Worm (Caenorhabditis elegans) whole organism, young adult: ENCODE data around the gene F58B3.6.
A peak's percentile ranks its signal among the peaks of the same experiment; 100 is the strongest.

Experiments used
- B0019.2 ChIP-seq: fragments of 200-800 bp; sonication (Bioruptor generic); conservative IDR thresholded peaks from 2 replicates; pipeline ENCODE4 v1.3.6; 2022; ENCODE audit warnings: missing genetic modification reagents, missing genetic modification characterization, missing compliant biosample characterization
- C17E4.6 ChIP-seq: fragments of 200-800 bp; sonication (Bioruptor generic); IDR thresholded peaks from 2 replicates; pipeline ENCODE4 v1.3.6; 2022; ENCODE audit warnings: missing genetic modification reagents, missing genetic modification characterization, missing compliant biosample characterization
- F22D6.2 ChIP-seq: sonication (generic microtip); optimal IDR thresholded peaks from 2 replicates; lab custom pipeline; 2016; ENCODE audit warnings: mild to moderate bottlenecking, missing genetic modification characterization, missing compliant biosample characterization
- F23B12.7 ChIP-seq: sonication (generic microtip); optimal IDR thresholded peaks from 2 replicates; lab custom pipeline; 2017; ENCODE audit warnings: missing genetic modification characterization, mild to moderate bottlenecking, missing compliant biosample characterization, antibody characterized with exemption, moderate library complexity; ENCODE audit not compliant: insufficient read depth
- F33H1.4 ChIP-seq: fragments of 200-800 bp; sonication (Bioruptor generic); IDR thresholded peaks from 2 replicates; pipeline ENCODE4 v1.3.6; 2022; ENCODE audit warnings: missing genetic modification reagents, missing genetic modification characterization, missing compliant biosample characterization
- F37B4.10 ChIP-seq: fragments of 200-800 bp; sonication (Bioruptor generic); IDR thresholded peaks from 2 replicates; pipeline ENCODE4 v1.3.6; 2022; ENCODE audit warnings: missing genetic modification characterization, missing compliant biosample characterization
- F49E8.2 ChIP-seq: sonication (generic microtip); optimal IDR thresholded peaks from 3 replicates; lab custom pipeline; 2017; ENCODE audit warnings: missing genetic modification characterization, mild to moderate bottlenecking, missing compliant biosample characterization, antibody characterized with exemption, moderate library complexity; ENCODE audit not compliant: insufficient read depth
- T07F8.4 ChIP-seq: sonication (generic microtip); optimal IDR thresholded peaks from 2 replicates; lab custom pipeline; 2016; ENCODE audit warnings: mild to moderate bottlenecking, missing genetic modification characterization, moderate library complexity, missing compliant biosample characterization
- T26A5.8 ChIP-seq: sonication (generic microtip); optimal IDR thresholded peaks from 2 replicates; lab custom pipeline; 2016; ENCODE audit warnings: missing genetic modification characterization, missing compliant biosample characterization
- Y53G8AR.9 ChIP-seq: fragments of 200-800 bp; sonication (Bioruptor generic); conservative IDR thresholded peaks from 2 replicates; pipeline ENCODE4 v1.3.6; 2022; ENCODE audit warnings: missing genetic modification reagents, missing genetic modification characterization, missing compliant biosample characterization
- Y56A3A.18 ChIP-seq: fragments of 200-800 bp; sonication (Bioruptor generic); IDR thresholded peaks from 2 replicates; pipeline ENCODE4 v1.3.6; 2022; ENCODE audit warnings: missing genetic modification reagents, missing genetic modification characterization, missing compliant biosample characterization
- Y79H2A.3 ChIP-seq: fragments of 200-800 bp; sonication (Bioruptor generic); conservative IDR thresholded peaks from 2 replicates; pipeline ENCODE4 v1.3.6; 2022; ENCODE audit warnings: missing genetic modification reagents, missing genetic modification characterization, missing compliant biosample characterization
- ZK185.1 ChIP-seq: sonication (generic microtip); optimal IDR thresholded peaks from 2 replicates; lab custom pipeline; 2016; ENCODE audit warnings: mild to moderate bottlenecking, missing genetic modification characterization, missing compliant biosample characterization; ENCODE audit not compliant: poor library complexity, severe bottlenecking
- aptf-2 ChIP-seq: fragments of 200-800 bp; sonication (Bioruptor generic); conservative IDR thresholded peaks from 2 replicates; pipeline ENCODE4 v1.3.6; 2022; ENCODE audit warnings: missing genetic modification reagents, missing genetic modification characterization, missing compliant biosample characterization
- attf-5 ChIP-seq: fragments of 200-800 bp; sonication (Bioruptor generic); optimal IDR thresholded peaks from 2 replicates; lab custom pipeline; 2018; ENCODE audit warnings: mild to moderate bottlenecking, missing genetic modification characterization, missing compliant biosample characterization
- bed-2 ChIP-seq: fragments of 200-800 bp; sonication (Bioruptor generic); IDR thresholded peaks from 2 replicates; pipeline ENCODE4 v1.3.6; 2022; ENCODE audit warnings: missing genetic modification reagents, missing genetic modification characterization, missing compliant biosample characterization
- cebp-1 ChIP-seq, 2 experiments: fragments of 200-800 bp in 1 of 2; sonication (Bioruptor generic) in 1 of 2; sonication (generic microtip) in 1 of 2; IDR thresholded peaks in 1 of 2; optimal IDR thresholded peaks in 1 of 2; 2 replicates each; pipeline versions ENCODE4 v1.3.6 to Lab custom; 2017 to 2022; ENCODE audit warnings: missing compliant biosample characterization in 2 of 2, missing genetic modification characterization in 2 of 2, mild to moderate bottlenecking in 1 of 2, missing genetic modification reagents in 1 of 2, moderate library complexity in 1 of 2
- ceh-100 ChIP-seq: fragments of 200-800 bp; sonication (Bioruptor generic); IDR thresholded peaks from 2 replicates; pipeline ENCODE4 v1.3.6; 2022; ENCODE audit warnings: missing genetic modification reagents, missing genetic modification characterization, missing compliant biosample characterization
- ceh-40 ChIP-seq: fragments of 200-800 bp; sonication (Bioruptor generic); IDR thresholded peaks from 2 replicates; pipeline ENCODE4 v1.3.6; 2022; ENCODE audit warnings: missing genetic modification characterization, missing compliant biosample characterization
- ceh-58 ChIP-seq: fragments of 200-800 bp; sonication (Bioruptor generic); IDR thresholded peaks from 2 replicates; pipeline ENCODE4 v1.3.6; 2022; ENCODE audit warnings: missing genetic modification characterization, missing compliant biosample characterization
- ceh-79 ChIP-seq: sonication (generic microtip); optimal IDR thresholded peaks from 2 replicates; lab custom pipeline; 2017; ENCODE audit warnings: mild to moderate bottlenecking, missing genetic modification characterization, missing compliant biosample characterization
- ceh-91 ChIP-seq: fragments of 200-800 bp; sonication (Bioruptor generic); IDR thresholded peaks from 2 replicates; pipeline ENCODE4 v1.3.6; 2022; ENCODE audit warnings: missing genetic modification reagents, missing genetic modification characterization, missing compliant biosample characterization
- dpff-1 ChIP-seq: sonication (generic microtip); optimal IDR thresholded peaks from 2 replicates; lab custom pipeline; 2017; ENCODE audit warnings: mild to moderate bottlenecking, missing genetic modification characterization, missing compliant biosample characterization
- egl-44 ChIP-seq: fragments of 200-800 bp; sonication (Bioruptor generic); IDR thresholded peaks from 2 replicates; pipeline ENCODE4 v1.3.6; 2022; ENCODE audit warnings: missing genetic modification reagents, missing genetic modification characterization, missing compliant biosample characterization
- egrh-3 ChIP-seq: fragments of 200-800 bp; sonication (Bioruptor generic); IDR thresholded peaks from 2 replicates; pipeline ENCODE4 v1.3.6; 2022; ENCODE audit warnings: missing genetic modification reagents, missing genetic modification characterization, missing compliant biosample characterization
- ets-4 ChIP-seq: fragments of 200-800 bp; sonication (Bioruptor generic); optimal IDR thresholded peaks from 2 replicates; lab custom pipeline; 2018; ENCODE audit warnings: mild to moderate bottlenecking, missing genetic modification characterization, missing compliant biosample characterization
- fkh-3 ChIP-seq: sonication (generic microtip); optimal IDR thresholded peaks from 2 replicates; lab custom pipeline; 2016; ENCODE audit warnings: mild to moderate bottlenecking, missing genetic modification characterization, missing compliant biosample characterization
- let-526 ChIP-seq: fragments of 200-800 bp; sonication (Bioruptor generic); IDR thresholded peaks from 2 replicates; pipeline ENCODE4 v1.3.6; 2022; ENCODE audit warnings: missing genetic modification reagents, missing genetic modification characterization, missing compliant biosample characterization
- let-607 ChIP-seq, 2 experiments: fragments of 200-800 bp in 1 of 2; sonication (Bioruptor generic) in 1 of 2; sonication (generic microtip) in 1 of 2; optimal IDR thresholded peaks; 2 replicates each; lab custom pipeline; 2016 to 2018; ENCODE audit warnings: mild to moderate bottlenecking in 2 of 2, missing compliant biosample characterization in 2 of 2, missing genetic modification characterization in 2 of 2, moderate library complexity in 2 of 2, missing genotype in 1 of 2
- lin-54 ChIP-seq: fragments of 200-800 bp; sonication (Bioruptor generic); optimal IDR thresholded peaks from 2 replicates; lab custom pipeline; 2018; ENCODE audit warnings: mild to moderate bottlenecking, missing genetic modification characterization, missing compliant biosample characterization
- madf-3 ChIP-seq: fragments of 200-800 bp; sonication (Bioruptor generic); IDR thresholded peaks from 2 replicates; pipeline ENCODE4 v1.3.6; 2022; ENCODE audit warnings: missing genetic modification reagents, missing genetic modification characterization, missing compliant biosample characterization
- madf-8 ChIP-seq: fragments of 200-800 bp; sonication (Bioruptor generic); conservative IDR thresholded peaks from 2 replicates; pipeline ENCODE4 v1.3.6; 2022; ENCODE audit warnings: missing genetic modification reagents, missing genetic modification characterization, missing compliant biosample characterization
- nfyb-1 ChIP-seq: fragments of 200-800 bp; sonication (Bioruptor generic); IDR thresholded peaks from 2 replicates; pipeline ENCODE4 v1.3.6; 2022; ENCODE audit warnings: missing genetic modification reagents, missing genetic modification characterization, missing compliant biosample characterization
- nhr-120 ChIP-seq: fragments of 200-800 bp; sonication (Bioruptor generic); IDR thresholded peaks from 2 replicates; pipeline ENCODE4 v1.3.6; 2022; ENCODE audit warnings: missing genetic modification characterization, missing compliant biosample characterization
- nhr-179 ChIP-seq: sonication (generic microtip); optimal IDR thresholded peaks from 2 replicates; lab custom pipeline; 2016; ENCODE audit warnings: mild to moderate bottlenecking, missing genetic modification characterization, missing compliant biosample characterization
- nhr-80 ChIP-seq: sonication (generic microtip); optimal IDR thresholded peaks from 2 replicates; lab custom pipeline; 2016; ENCODE audit warnings: missing genetic modification characterization, missing compliant biosample characterization
- sdz-38 ChIP-seq: sonication (generic microtip); optimal IDR thresholded peaks from 2 replicates; lab custom pipeline; 2016; ENCODE audit warnings: missing genotype, missing genetic modification characterization, missing compliant biosample characterization
- sptf-2 ChIP-seq: fragments of 200-800 bp; sonication (Bioruptor generic); optimal IDR thresholded peaks from 2 replicates; lab custom pipeline; 2018; ENCODE audit warnings: mild to moderate bottlenecking, missing genetic modification characterization, missing compliant biosample characterization
- tbp1 ChIP-seq: fragments of 200-800 bp; sonication (Bioruptor generic); optimal IDR thresholded peaks from 2 replicates; lab custom pipeline; 2018; ENCODE audit warnings: mild to moderate bottlenecking, missing genetic modification characterization, missing compliant biosample characterization
- tlf-1 ChIP-seq: fragments of 200-800 bp; sonication (Bioruptor generic); optimal IDR thresholded peaks from 2 replicates; lab custom pipeline; 2018; ENCODE audit warnings: mild to moderate bottlenecking, missing genetic modification characterization, missing compliant biosample characterization
- unc-130 ChIP-seq: sonication (generic microtip); optimal IDR thresholded peaks from 2 replicates; lab custom pipeline; 2016; ENCODE audit warnings: missing genetic modification reagents, missing genetic modification characterization, missing compliant biosample characterization
- ztf-6 ChIP-seq: fragments of 200-800 bp; sonication (Bioruptor generic); IDR thresholded peaks from 2 replicates; pipeline ENCODE4 v1.3.6; 2022; ENCODE audit warnings: missing genetic modification reagents, missing genetic modification characterization, missing compliant biosample characterization

The F58B3.6 gene

ce11 chrIV:11622336-11622735, 14.1 kb upstream of the F58B3.6 start:
- TF ChIP-seq unc-130 (GFP tag; lab: Kevin White, UChicago), result no peak

ce11 chrIV:11623060-11623459, 13.4 kb upstream of the F58B3.6 start, which contains the start of gene lys-4:
lys-4 (minus strand) TSS chrIV:11623174.
- no peak for TF ChIP-seq ceh-40
- no peak for TF ChIP-seq ceh-91
- TF ChIP-seq tlf-1 (GFP tag; lab: Kevin White, UChicago), result no peak
- no peak for TF ChIP-seq F37B4.10 (GFP tag; lab: Robert Waterston, UW)
- TF ChIP-seq tbp1, result no peak
- no peak for TF ChIP-seq ceh-58 (GFP tag; lab: Robert Waterston, UW)
- TF ChIP-seq Y56A3A.18, result no peak

- peak; percentile 66 for TF ChIP-seq nhr-80 (tag; lab: Kevin White, UChicago)
- no peak for TF ChIP-seq ceh-100 (GFP tag; lab: Robert Waterston, UW)
- TF ChIP-seq cebp-1 (GFP tag; IDR thresholded peaks at IDR 0.05; lab: Robert Waterston, UW), result no peak
- TF ChIP-seq cebp-1 (tag; optimal IDR thresholded peaks at IDR 0.05; lab: Kevin White, UChicago), result peak; percentile 14
- no peak for TF ChIP-seq C17E4.6 (GFP tag; lab: Robert Waterston, UW)
These were observed 12.6 kb upstream of the F58B3.6 start for ce11 chrIV:11623759-11624287.

ce11 chrIV:11625482-11625881, 11.0 kb upstream of the F58B3.6 start, which contains the start of gene lys-5:
lys-5 (minus strand) TSS chrIV:11625582.
- no peak for TF ChIP-seq fkh-3
- TF ChIP-seq sptf-2, result no peak
- no peak for TF ChIP-seq C17E4.6 (GFP tag; lab: Robert Waterston, UW)
- TF ChIP-seq F37B4.10 (GFP tag; lab: Robert Waterston, UW), result no peak
- TF ChIP-seq madf-8 (GFP tag; lab: Robert Waterston, UW), result no peak
- no peak for TF ChIP-seq F33H1.4 (GFP tag; lab: Robert Waterston, UW)
- no peak for TF ChIP-seq let-526
- no peak for TF ChIP-seq nfyb-1
- no peak for TF ChIP-seq egrh-3 (GFP tag; lab: Robert Waterston, UW)
- TF ChIP-seq dpff-1 (tag; lab: Kevin White, UChicago), result no peak
- TF ChIP-seq ZK185.1 (tag; lab: Kevin White, UChicago), result no peak
- TF ChIP-seq ceh-58 (GFP tag; lab: Robert Waterston, UW), result no peak
- TF ChIP-seq ceh-100 (GFP tag; lab: Robert Waterston, UW), result no peak
- no peak for TF ChIP-seq F49E8.2 (tag; lab: Kevin White, UChicago)
- no peak for TF ChIP-seq sdz-38 (tag; lab: Kevin White, UChicago)
- no peak for TF ChIP-seq nhr-80 (tag; lab: Kevin White, UChicago)

ce11 chrIV:11627847-11628246, 8.6 kb upstream of the F58B3.6 start, which contains the start of gene lys-6:
lys-6 (minus strand) TSS chrIV:11627947.
- no peak for TF ChIP-seq nhr-120 (GFP tag; lab: Robert Waterston, UW)
- no peak for TF ChIP-seq Y79H2A.3
- no peak for TF ChIP-seq madf-3 (GFP tag; lab: Robert Waterston, UW)
- no peak for TF ChIP-seq Y53G8AR.9 (GFP tag; lab: Robert Waterston, UW)
- TF ChIP-seq T07F8.4, result no peak
- TF ChIP-seq let-607 (tag; optimal IDR thresholded peaks at IDR 0.05; lab: Kevin White, UChicago), result no peak
- no peak for TF ChIP-seq let-526
- no peak for TF ChIP-seq bed-2 (GFP tag; lab: Robert Waterston, UW)
- TF ChIP-seq ets-4 (GFP tag; lab: Kevin White, UChicago), result no peak
- no peak for TF ChIP-seq aptf-2
- TF ChIP-seq T26A5.8, result no peak
- no peak for TF ChIP-seq ceh-79 (tag; lab: Kevin White, UChicago)
- no peak for TF ChIP-seq F22D6.2 (tag; lab: Kevin White, UChicago)
- TF ChIP-seq F23B12.7, result no peak
- no peak for TF ChIP-seq egl-44 (GFP tag; lab: Robert Waterston, UW)
- no peak for TF ChIP-seq lin-54 (GFP tag; lab: Kevin White, UChicago)
- TF ChIP-seq B0019.2 (GFP tag; lab: Robert Waterston, UW), result no peak
- TF ChIP-seq nhr-179 (tag; lab: Kevin White, UChicago), result no peak
- TF ChIP-seq attf-5 (GFP tag; lab: Kevin White, UChicago), result no peak
- TF ChIP-seq ztf-6 (GFP tag; lab: Robert Waterston, UW), result no peak
